Worm (Caenorhabditis elegans) whole organism, L4/young adult: Measurements from ENCODE around the gene F31F7.1.

ENCODE experiments used
- W03F9.2 ChIP-seq: fragments of 150-350 bp; optimal IDR thresholded peaks from 2 replicates; lab custom pipeline; 2014; ENCODE audit warnings: missing biosample characterization, missing genetic modification characterization
- dao-5 ChIP-seq: sonication (generic microtip); optimal IDR thresholded peaks from 2 replicates; lab custom pipeline; 2016; ENCODE audit warnings: missing genotype, missing genetic modification characterization, moderate library complexity, missing compliant biosample characterization
- him-1 ChIP-seq: sonication (generic microtip); optimal IDR thresholded peaks from 2 replicates; lab custom pipeline; 2016; ENCODE audit warnings: missing genotype, missing genetic modification reagents, missing genetic modification characterization, missing compliant biosample characterization

Gene F31F7.1

ce11 chrV:6270097-6270496 lies 6.1 kb upstream of the F31F7.1 start:
- TF ChIP-seq W03F9.2 (tag; lab: Kevin White, UChicago): no peak
- no peak for TF ChIP-seq him-1 (tag; lab: Kevin White, UChicago)
- TF ChIP-seq dao-5 (tag; lab: Kevin White, UChicago): no peak

- no peak for TF ChIP-seq dao-5 (tag; lab: Kevin White, UChicago)
- TF ChIP-seq him-1 (tag; lab: Kevin White, UChicago): no peak
- TF ChIP-seq W03F9.2 (tag; lab: Kevin White, UChicago): no peak
Measured at ce11 chrV:6270552-6270951, 5.7 kb upstream of the F31F7.1 start, which contains the start of gene F31F7.2. TSS of gene F31F7.2 (plus strand) at chrV:6270852.

- no peak for TF ChIP-seq W03F9.2 (tag; lab: Kevin White, UChicago)
- no peak for TF ChIP-seq dao-5 (tag; lab: Kevin White, UChicago)
- no peak for TF ChIP-seq him-1 (tag; lab: Kevin White, UChicago)
Measured at ce11 chrV:6275209-6275608, 1.0 kb upstream of the F31F7.1 start.

- TF ChIP-seq W03F9.2 (tag; lab: Kevin White, UChicago) (no peak), him-1 (tag; lab: Kevin White, UChicago) (no peak), dao-5 (tag; lab: Kevin White, UChicago) (no peak)
Measured at ce11 chrV:6277178-6277834, 1.1 kb downstream of the F31F7.1 start.

ce11 chrV:6278117-6279081 lies 2.2 kb downstream of the F31F7.1 start, which contains the start of gene fil-2:
TSS of gene fil-2 (plus strand) at chrV:6279031.
- no peak for TF ChIP-seq him-1 (tag; lab: Kevin White, UChicago)
- no peak for TF ChIP-seq dao-5 (tag; lab: Kevin White, UChicago)
- TF ChIP-seq W03F9.2 (tag; lab: Kevin White, UChicago): no peak

ce11 chrV:6280067-6280466 lies 3.8 kb downstream of the F31F7.1 start:
- TF ChIP-seq him-1 (tag; lab: Kevin White, UChicago): no peak
- no peak for TF ChIP-seq W03F9.2 (tag; lab: Kevin White, UChicago)
- no peak for TF ChIP-seq dao-5 (tag; lab: Kevin White, UChicago)

- no peak for TF ChIP-seq dao-5 (tag; lab: Kevin White, UChicago)
- TF ChIP-seq W03F9.2 (tag; lab: Kevin White, UChicago): no peak
- TF ChIP-seq him-1 (tag; lab: Kevin White, UChicago): no peak
Measured at ce11 chrV:6281175-6281574, 4.9 kb downstream of the F31F7.1 start, which contains the start of the genes K12B6.4 and spe-49. TSS of gene K12B6.4 (minus strand) at chrV:6281275. TSS of gene spe-49 (plus strand) at chrV:6281359.

ce11 chrV:6286343-6286742 lies 10.1 kb downstream of the F31F7.1 start, which contains the start of gene srn-1:
TSS of gene srn-1 (minus strand) at chrV:6286443.
- TF ChIP-seq him-1 (tag; lab: Kevin White, UChicago) (no peak), dao-5 (tag; lab: Kevin White, UChicago) (no peak), W03F9.2 (tag; lab: Kevin White, UChicago) (no peak)

ce11 chrV:6288607-6289006 lies 12.4 kb downstream of the F31F7.1 start, which contains the start of gene K12B6.11:
TSS of gene K12B6.11 (plus strand) at chrV:6288907.
- TF ChIP-seq him-1 (tag; lab: Kevin White, UChicago) (no peak), dao-5 (tag; lab: Kevin White, UChicago) (no peak), W03F9.2 (tag; lab: Kevin White, UChicago) (no peak)

ce11 chrV:6291301-6291700 lies 15.1 kb downstream of the F31F7.1 start:
- no peak for TF ChIP-seq dao-5 (tag; lab: Kevin White, UChicago)
- TF ChIP-seq W03F9.2 (tag; lab: Kevin White, UChicago): no peak
- no peak for TF ChIP-seq him-1 (tag; lab: Kevin White, UChicago)

- TF ChIP-seq him-1 (tag; lab: Kevin White, UChicago): no peak
- TF ChIP-seq dao-5 (tag; lab: Kevin White, UChicago): no peak
Measured at ce11 chrV:6292401-6292800, 16.2 kb downstream of the F31F7.1 start, which contains the start of gene K12B6.9. TSS of gene K12B6.9 (minus strand) at chrV:6292666.

- TF ChIP-seq him-1 (tag; lab: Kevin White, UChicago): no peak
- no peak for TF ChIP-seq W03F9.2 (tag; lab: Kevin White, UChicago)
- TF ChIP-seq dao-5 (tag; lab: Kevin White, UChicago): no peak
Measured at ce11 chrV:6301046-6301445, 24.8 kb downstream of the F31F7.1 start.

- TF ChIP-seq dao-5 (tag; lab: Kevin White, UChicago) (no peak), him-1 (tag; lab: Kevin White, UChicago) (no peak), W03F9.2 (tag; lab: Kevin White, UChicago) (no peak)
Measured at ce11 chrV:6302465-6302864, 26.2 kb downstream of the F31F7.1 start.
